Worm (Caenorhabditis elegans): ENCODE data around the gene frpr-14.

DNA sequence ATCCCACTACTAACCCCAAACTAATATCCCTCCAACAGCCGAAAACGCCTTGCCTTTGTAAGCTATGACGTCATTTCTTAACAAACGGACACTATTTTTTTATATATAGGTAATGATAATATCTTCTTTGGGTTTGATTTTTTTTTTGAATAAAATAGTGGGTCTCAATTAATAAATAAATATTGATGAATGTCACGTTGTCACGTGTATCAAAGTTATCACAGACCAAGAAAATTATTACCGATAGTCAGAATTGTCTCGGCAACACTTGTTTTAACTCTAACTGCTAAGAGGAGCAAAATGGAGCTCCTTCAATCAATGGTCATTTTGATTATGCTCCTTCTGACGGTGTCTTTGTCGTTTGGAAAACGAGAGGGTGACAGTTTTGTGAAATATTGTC lies 16.8 kb upstream of the frpr-14 start, which contains the start of gene T04B8.1:
- TF ChIP-seq med-1 (GFP tag; optimal IDR thresholded peaks at IDR 0.05; ENCODE audit: insufficient read depth) = no peak
- TF ChIP-seq ref-1 (GFP tag; conservative IDR thresholded peaks at IDR 0.05) = no peak
- TF ChIP-seq tab-1 (GFP tag; IDR thresholded peaks at IDR 0.05) = no peak
